Worm (Caenorhabditis elegans) whole organism, mixed stage, embryonic: ENCODE measurements around the gene pfk-1.2.

ENCODE experiments used
- M03D4.4 ChIP-seq: sonication (generic microtip); optimal IDR thresholded peaks from 2 replicates; lab custom pipeline; 2017; ENCODE audit warnings: mild to moderate bottlenecking, missing genetic modification characterization, missing compliant biosample characterization
- bed-3 ChIP-seq: fragments of 200-800 bp; sonication (Bioruptor generic); optimal IDR thresholded peaks from 3 replicates; lab custom pipeline; 2018; ENCODE audit warnings: mild to moderate bottlenecking, missing genetic modification characterization, moderate library complexity, missing compliant biosample characterization
- blmp-1 ChIP-seq: fragments of 150-350 bp; optimal IDR thresholded peaks from 2 replicates; lab custom pipeline; 2014; ENCODE audit warnings: missing biosample characterization, missing genetic modification characterization
- ceh-83 ChIP-seq: fragments of 200-800 bp; sonication (Bioruptor generic); optimal IDR thresholded peaks from 2 replicates; lab custom pipeline; 2018; ENCODE audit warnings: mild to moderate bottlenecking, missing genetic modification characterization, missing compliant biosample characterization
- ces-1 ChIP-seq: fragments of 150-350 bp; optimal IDR thresholded peaks from 2 replicates; lab custom pipeline; 2014; ENCODE audit warnings: missing biosample characterization, missing genetic modification reagents, missing genetic modification characterization
- drap-1 ChIP-seq: fragments of 200-800 bp; sonication (Bioruptor generic); optimal IDR thresholded peaks from 3 replicates; lab custom pipeline; 2018; ENCODE audit warnings: mild to moderate bottlenecking, missing genetic modification characterization, missing compliant biosample characterization
- elt-3 ChIP-seq: fragments of 150-350 bp; optimal IDR thresholded peaks from 2 replicates; lab custom pipeline; 2014; ENCODE audit warnings: missing biosample characterization, missing genetic modification characterization
- ham-2 ChIP-seq: fragments of 200-800 bp; sonication (Bioruptor generic); optimal IDR thresholded peaks from 2 replicates; lab custom pipeline; 2018; ENCODE audit warnings: mild to moderate bottlenecking, missing genetic modification characterization, missing compliant biosample characterization
- hlh-1 ChIP-seq: fragments of 150-350 bp; optimal IDR thresholded peaks from 2 replicates; lab custom pipeline; 2014; ENCODE audit warnings: missing biosample characterization, missing genetic modification reagents, missing genetic modification characterization
- lin-13 ChIP-seq: fragments of 150-350 bp; optimal IDR thresholded peaks from 2 replicates; lab custom pipeline; 2014; ENCODE audit warnings: missing biosample characterization, missing genetic modification characterization
- lin-32 ChIP-seq: fragments of 200-800 bp; sonication (Bioruptor generic); optimal IDR thresholded peaks from 2 replicates; lab custom pipeline; 2018; ENCODE audit warnings: mild to moderate bottlenecking, missing genetic modification characterization, missing compliant biosample characterization
- lsy-2 ChIP-seq: fragments of 150-350 bp; optimal IDR thresholded peaks from 2 replicates; lab custom pipeline; 2014; ENCODE audit warnings: missing biosample characterization, missing genetic modification characterization
- mab-5 ChIP-seq: fragments of 150-350 bp; optimal IDR thresholded peaks from 2 replicates; lab custom pipeline; 2014; ENCODE audit warnings: missing biosample characterization, missing genetic modification characterization
- mep-1 ChIP-seq: fragments of 150-350 bp; optimal IDR thresholded peaks from 2 replicates; lab custom pipeline; 2017; ENCODE audit warnings: missing biosample characterization, missing genetic modification reagents, missing genetic modification characterization, inconsistent platforms
- nhr-2 ChIP-seq: fragments of 150-350 bp; optimal IDR thresholded peaks from 2 replicates; lab custom pipeline; 2014; ENCODE audit warnings: missing biosample characterization, missing genetic modification characterization
- nhr-237 ChIP-seq: fragments of 150-350 bp; optimal IDR thresholded peaks from 2 replicates; lab custom pipeline; 2014; ENCODE audit warnings: missing biosample characterization, missing genetic modification characterization
- nhr-28 ChIP-seq: fragments of 150-350 bp; optimal IDR thresholded peaks from 2 replicates; lab custom pipeline; 2014; ENCODE audit warnings: missing biosample characterization, missing genetic modification characterization
- pha-4 ChIP-seq: fragments of 150-350 bp; optimal IDR thresholded peaks from 2 replicates; lab custom pipeline; 2018; ENCODE audit warnings: missing biosample characterization, missing genetic modification reagents, missing genetic modification characterization
- sptf-1 ChIP-seq: sonication (generic microtip); optimal IDR thresholded peaks from 2 replicates; lab custom pipeline; 2017; ENCODE audit warnings: mild to moderate bottlenecking, missing genetic modification characterization, moderate library complexity, missing compliant biosample characterization
- unc-120 ChIP-seq: sonication (generic microtip); optimal IDR thresholded peaks from 2 replicates; lab custom pipeline; 2017; ENCODE audit warnings: missing genetic modification characterization, missing compliant biosample characterization; ENCODE audit not compliant: poor library complexity, severe bottlenecking
- unc-39 ChIP-seq: fragments of 150-350 bp; optimal IDR thresholded peaks from 2 replicates; lab custom pipeline; 2014; ENCODE audit warnings: missing biosample characterization, missing genetic modification characterization
- unc-62 ChIP-seq: fragments of 150-350 bp; optimal IDR thresholded peaks from 2 replicates; lab custom pipeline; 2014; ENCODE audit warnings: missing biosample characterization, missing genetic modification reagents, missing genetic modification characterization
- zip-8 ChIP-seq: fragments of 150-350 bp; optimal IDR thresholded peaks from 2 replicates; lab custom pipeline; 2014; ENCODE audit warnings: missing biosample characterization, missing genetic modification characterization

The pfk-1.2 gene

DNA sequence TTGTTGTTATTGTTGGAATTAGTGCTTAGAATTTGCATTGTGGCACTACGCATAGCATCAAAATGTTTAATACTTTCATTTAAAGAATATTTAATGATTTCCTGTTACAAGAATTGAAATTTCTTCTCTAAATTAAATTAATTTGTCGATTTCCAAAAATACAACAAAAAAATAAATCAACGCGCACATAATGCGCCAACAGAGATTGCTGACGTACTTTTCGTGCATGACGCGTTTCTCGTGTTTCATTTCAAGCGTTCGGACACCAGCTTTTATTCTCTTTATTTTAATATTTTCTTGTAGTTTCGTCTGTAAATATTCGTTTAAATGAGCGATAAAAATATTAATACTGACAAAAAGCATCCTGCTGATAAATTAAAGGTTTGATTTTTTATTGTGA, 18.0 kb upstream of the pfk-1.2 start, which contains the start of gene eif-2Bdelta:
Gene eif-2Bdelta, plus strand, starts transcription at position 235 of the 400 bp plus-strand sequence.
- TF ChIP-seq unc-62 (no peak), hlh-1 (tag; lab: Kevin White, UChicago) (no peak), mep-1 (tag; lab: Kevin White, UChicago) (peak; percentile 48)

DNA sequence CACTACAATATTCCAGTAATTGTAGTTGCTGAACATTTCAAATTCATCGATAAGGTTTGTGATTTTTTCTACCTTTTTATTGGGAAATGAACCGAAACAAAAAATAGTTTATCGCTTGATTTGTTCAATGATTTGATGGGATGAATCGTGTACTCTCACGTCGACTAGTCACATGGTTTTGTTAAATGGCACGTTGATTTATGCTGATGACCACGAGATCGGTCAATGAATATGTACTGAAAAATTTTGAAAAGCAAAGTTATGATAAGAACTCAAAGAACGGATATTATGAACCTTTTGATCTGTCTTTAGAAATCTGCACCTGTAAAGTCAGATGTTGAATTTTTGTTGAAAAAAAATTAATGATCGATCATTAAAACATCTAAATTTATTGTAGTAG, 15.3 kb upstream of the pfk-1.2 start:
- TF ChIP-seq nhr-28 (tag; lab: Kevin White, UChicago) (no peak), bed-3 (no peak), lin-13 (tag; lab: Kevin White, UChicago) (no peak), ces-1 (GFP tag; lab: Kevin White, UChicago) (no peak), ceh-83 (GFP tag; lab: Kevin White, UChicago) (no peak), zip-8 (no peak), blmp-1 (no peak), drap-1 (no peak)

DNA sequence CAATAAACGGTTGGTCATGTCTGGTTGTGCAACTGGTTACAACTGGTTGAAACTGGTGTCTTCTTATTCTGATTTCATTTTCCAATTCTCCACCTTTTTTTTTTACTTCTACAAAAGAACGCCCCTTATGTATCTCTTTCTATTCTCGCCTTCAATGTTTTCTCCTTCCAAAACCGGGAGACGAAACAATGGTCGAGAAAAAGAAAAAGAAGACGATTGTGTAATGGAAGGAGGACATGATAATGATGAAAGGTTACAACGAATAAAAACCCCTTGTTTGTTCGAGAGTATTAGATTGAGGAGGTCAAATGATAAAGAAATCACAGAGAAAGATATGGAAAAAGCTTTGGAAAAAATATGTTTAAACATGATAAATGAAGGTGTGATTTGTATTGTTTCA, 12.8 kb upstream of the pfk-1.2 start, which contains the start of gene C50F4.8:
Gene C50F4.8, minus strand, starts transcription at position 28 of the 400 bp plus-strand sequence.
- TF ChIP-seq mab-5 (tag; lab: Kevin White, UChicago) (no peak), ceh-83 (GFP tag; lab: Kevin White, UChicago) (no peak), M03D4.4 (no peak), ces-1 (GFP tag; lab: Kevin White, UChicago) (no peak), nhr-2 (no peak)

DNA sequence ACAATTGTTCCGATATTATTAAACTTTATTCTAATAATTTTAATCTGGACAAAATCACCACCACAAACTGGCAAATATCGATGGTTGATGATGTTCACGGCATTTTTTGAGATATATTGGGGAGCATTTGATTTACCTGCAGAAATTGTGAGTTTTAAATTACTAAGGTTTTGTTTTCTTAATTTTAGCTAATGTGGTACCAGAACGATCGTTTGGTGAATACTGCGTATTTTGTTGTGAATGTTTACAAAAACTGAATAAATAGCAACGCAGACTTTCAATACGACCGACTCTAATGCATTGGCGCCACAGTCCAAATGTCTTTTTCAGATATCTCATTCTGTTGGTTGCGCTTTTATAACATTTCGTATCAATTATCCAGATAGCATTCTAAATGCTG, 9.9 kb upstream of the pfk-1.2 start:
- TF ChIP-seq lin-13 (tag; lab: Kevin White, UChicago) (no peak), unc-62 (no peak)
- TF ChIP-seq, all 35 proteins: peak for 0

DNA sequence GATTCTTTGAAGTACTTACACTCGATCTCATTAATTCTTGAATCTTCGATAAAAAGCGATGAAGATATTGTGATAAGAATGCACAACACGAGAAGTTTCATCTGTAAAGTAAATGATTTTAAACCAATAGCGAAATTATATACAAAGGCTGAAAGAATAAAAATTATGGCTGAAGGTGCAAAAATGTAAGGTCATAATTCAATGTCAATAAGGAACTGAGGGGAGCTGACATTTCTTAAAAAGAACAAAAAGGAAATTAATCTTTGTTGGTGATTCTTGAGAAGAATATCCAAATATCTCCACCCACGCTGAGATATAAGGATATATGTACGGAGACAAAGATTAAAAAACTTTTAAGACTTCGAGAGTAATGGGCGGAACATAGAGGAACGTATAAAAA, 7.5 kb upstream of the pfk-1.2 start, which contains the start of gene C50F4.9:
Gene C50F4.9, minus strand, starts transcription at position 101 of the 400 bp plus-strand sequence.
- TF ChIP-seq mep-1 (tag; lab: Kevin White, UChicago) (no peak), ceh-83 (GFP tag; lab: Kevin White, UChicago) (no peak), pha-4 (tag; lab: Kevin White, UChicago) (no peak), elt-3 (tag; lab: Kevin White, UChicago) (no peak), nhr-28 (tag; lab: Kevin White, UChicago) (no peak)

DNA sequence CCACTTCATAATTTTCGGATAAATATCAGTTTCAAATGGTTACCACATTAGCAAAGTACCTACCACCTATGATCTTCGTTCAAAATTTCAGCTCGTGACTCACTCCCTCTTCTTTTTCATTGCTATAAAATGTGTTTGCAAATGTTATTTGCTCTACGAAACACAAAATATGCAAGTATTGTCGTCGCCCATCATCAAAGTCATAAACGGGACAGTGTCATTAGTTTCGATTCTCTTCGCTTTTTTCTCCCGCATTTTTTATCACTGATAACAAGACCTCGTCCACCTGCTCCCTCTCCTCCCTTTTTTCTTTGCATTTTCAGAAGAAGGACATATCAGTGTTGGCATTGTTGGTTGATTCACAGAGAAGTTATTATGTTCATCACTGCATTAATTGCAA, 5.1 kb upstream of the pfk-1.2 start, which contains the start of gene C50F4.1:
Gene C50F4.1, plus strand, starts transcription at position 324 of the 400 bp plus-strand sequence.
- TF ChIP-seq M03D4.4, result no peak
- TF ChIP-seq lsy-2 (tag; lab: Kevin White, UChicago), result no peak
- TF ChIP-seq drap-1, result no peak
- TF ChIP-seq nhr-237 (tag; lab: Kevin White, UChicago), result no peak
- TF ChIP-seq nhr-28 (tag; lab: Kevin White, UChicago), result no peak
- no peak for TF ChIP-seq unc-120 (tag; lab: Kevin White, UChicago)
- no peak for TF ChIP-seq lin-32 (GFP tag; lab: Kevin White, UChicago)
- no peak for TF ChIP-seq lin-13 (tag; lab: Kevin White, UChicago)
- no peak for TF ChIP-seq unc-39 (tag; lab: Kevin White, UChicago)
- no peak for TF ChIP-seq mab-5 (tag; lab: Kevin White, UChicago)

DNA sequence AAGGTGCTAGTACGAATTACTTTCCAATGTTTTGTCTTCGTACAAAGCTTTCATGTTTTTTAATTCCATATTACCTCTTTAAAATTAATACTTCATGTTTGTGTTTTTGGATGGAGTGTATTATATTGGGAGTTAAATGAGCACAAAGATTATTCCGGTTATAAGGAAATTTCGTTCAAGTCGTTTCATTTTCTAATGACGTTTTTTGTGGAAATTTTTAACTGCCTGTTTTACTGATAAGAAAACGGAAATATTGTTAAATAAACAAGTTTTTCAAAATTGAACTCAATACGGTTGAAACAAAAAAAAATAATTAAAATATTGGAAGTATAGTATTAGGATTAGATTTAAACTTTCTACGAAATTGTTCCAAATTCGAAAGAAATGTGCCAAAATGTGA, 4.3 kb upstream of the pfk-1.2 start:
- TF ChIP-seq pha-4 (tag; lab: Kevin White, UChicago) (no peak), lin-13 (tag; lab: Kevin White, UChicago) (no peak), drap-1 (no peak)

DNA sequence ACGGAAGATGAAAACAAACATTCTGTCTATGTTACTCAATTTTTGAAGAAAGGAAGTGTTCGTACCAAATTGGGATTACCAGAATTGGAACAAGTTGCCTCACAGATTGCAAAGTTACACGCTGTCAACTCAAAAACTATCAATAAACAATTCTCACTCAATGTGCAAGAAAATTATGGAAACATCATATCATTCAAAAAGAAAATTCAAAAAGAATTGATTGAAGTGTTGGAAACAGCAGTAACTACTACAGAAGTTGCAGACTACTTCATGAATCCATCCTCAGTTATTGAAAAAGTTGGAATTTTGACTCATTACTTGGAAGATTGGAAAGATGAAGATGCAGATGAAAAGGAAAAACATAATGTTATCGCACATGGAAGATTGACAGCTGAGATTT, 3.6 kb upstream of the pfk-1.2 start:
- TF ChIP-seq elt-3 (tag; lab: Kevin White, UChicago), result no peak
- no peak for TF ChIP-seq lsy-2 (tag; lab: Kevin White, UChicago)
- no peak for TF ChIP-seq sptf-1 (tag; lab: Kevin White, UChicago)
- TF ChIP-seq mep-1 (tag; lab: Kevin White, UChicago), result no peak
- TF ChIP-seq lin-13 (tag; lab: Kevin White, UChicago), result no peak
- TF ChIP-seq hlh-1 (tag; lab: Kevin White, UChicago), result no peak
- TF ChIP-seq ceh-83 (GFP tag; lab: Kevin White, UChicago), result no peak
- TF ChIP-seq unc-62, result no peak
- TF ChIP-seq mab-5 (tag; lab: Kevin White, UChicago), result no peak
- TF ChIP-seq ham-2 (GFP tag; lab: Kevin White, UChicago), result no peak
